Worm (Caenorhabditis elegans): ENCODE measurements around the gene klp-17.

DNA sequence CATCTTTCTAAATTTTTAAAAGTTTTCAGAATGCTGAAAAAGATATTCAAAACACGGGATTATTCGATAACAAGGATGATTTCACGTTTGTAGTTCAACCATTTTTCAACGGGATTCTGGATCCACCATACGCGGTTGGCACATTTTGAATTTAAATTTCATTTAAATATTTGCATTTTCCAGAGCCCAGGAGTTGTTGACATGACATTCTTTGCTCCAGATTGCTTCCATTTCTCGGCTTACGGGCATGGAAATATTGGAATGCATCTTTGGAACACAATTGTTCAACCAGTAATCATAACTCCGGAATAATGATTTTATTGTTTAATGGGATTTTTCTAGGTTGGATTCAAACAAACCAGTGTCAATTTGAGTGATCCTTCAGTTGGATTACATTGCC is 16.6 kb downstream of the klp-17 start:
- no peak for TF ChIP-seq elt-2 (tag; optimal IDR thresholded peaks at IDR 0.05)
- no peak for TF ChIP-seq ceh-31 (tag; optimal IDR thresholded peaks at IDR 0.05)

Measured in whole organism, late embryonic.